Worm (Caenorhabditis elegans) whole organism, L2 larva: ENCODE data around the gene gpa-10.

Experiments used
- nhr-12 ChIP-seq: fragments of 150-350 bp; optimal IDR thresholded peaks from 2 replicates; lab custom pipeline; 2014; ENCODE audit warnings: missing biosample characterization, missing genetic modification characterization
- nhr-6 ChIP-seq: fragments of 150-350 bp; optimal IDR thresholded peaks from 2 replicates; lab custom pipeline; 2014; ENCODE audit warnings: missing biosample characterization, missing genetic modification characterization
- ztf-11 ChIP-seq: sonication (generic microtip); optimal IDR thresholded peaks from 2 replicates; lab custom pipeline; 2017; ENCODE audit warnings: missing biosample characterization, missing genetic modification characterization

DNA sequence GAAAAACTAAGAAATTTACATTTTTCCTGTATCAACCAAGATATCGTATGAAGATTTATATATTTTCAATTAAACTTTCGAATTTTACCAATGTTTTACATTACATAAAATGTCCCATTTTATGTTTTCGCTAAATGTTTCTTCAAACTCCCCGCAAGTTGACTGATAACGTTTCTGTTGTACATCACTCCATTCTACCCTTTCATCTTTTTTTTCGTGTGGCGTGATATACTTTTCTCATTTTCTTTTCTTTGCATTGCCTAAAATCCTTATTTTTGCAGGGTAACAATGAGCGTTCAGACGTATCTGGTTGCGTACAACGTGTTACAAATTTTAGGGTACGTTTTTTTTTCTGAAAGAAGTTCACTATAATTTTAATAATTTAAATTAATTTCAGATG is 15.6 kb downstream of the gpa-10 start, which contains the start of gene hpo-8:
- TF ChIP-seq nhr-6 (tag; lab: Kevin White, UChicago) = no peak
- TF ChIP-seq nhr-12 (tag; lab: Kevin White, UChicago) = no peak
- TF ChIP-seq ztf-11 (tag; lab: Kevin White, UChicago) = no peak
